Fruit fly (Drosophila melanogaster) whole organism, adult: ENCODE measurements around the gene P5CDh2.

Source experiments
- CG11617 ChIP-seq: fragments of 200-800 bp; sonication (Bioruptor generic); optimal IDR thresholded peaks from 2 replicates; lab custom pipeline; 2017; ENCODE audit warnings: mild to moderate bottlenecking, missing biosample characterization, missing genetic modification reagents, missing genetic modification characterization
- CG5204 ChIP-seq: fragments of 200-800 bp; sonication (Bioruptor generic); optimal IDR thresholded peaks from 2 replicates; lab custom pipeline; 2016; ENCODE audit warnings: missing biosample characterization, missing genetic modification characterization
- CG7045 ChIP-seq: fragments of 200-800 bp; sonication (Bioruptor generic); optimal IDR thresholded peaks from 2 replicates; lab custom pipeline; 2017; ENCODE audit warnings: missing biosample characterization, mild to moderate bottlenecking, missing genetic modification characterization
- Clk ChIP-seq: fragments of 200-800 bp; sonication (Bioruptor generic); optimal IDR thresholded peaks from 2 replicates; lab custom pipeline; 2017; ENCODE audit warnings: missing biosample characterization, missing genetic modification characterization
- Hr96 ChIP-seq: fragments of 200-800 bp; sonication (Bioruptor generic); optimal IDR thresholded peaks from 2 replicates; lab custom pipeline; 2016; ENCODE audit warnings: missing biosample characterization, missing genetic modification characterization
- bab1 ChIP-seq: fragments of 200-800 bp; sonication (Bioruptor generic); optimal IDR thresholded peaks from 3 replicates; lab custom pipeline; 2019; ENCODE audit warnings: missing biosample characterization, mild to moderate bottlenecking, missing genetic modification characterization, moderate library complexity
- cic ChIP-seq: fragments of 200-800 bp; sonication (Bioruptor generic); optimal IDR thresholded peaks from 2 replicates; lab custom pipeline; 2017; ENCODE audit warnings: missing biosample characterization, mild to moderate bottlenecking, missing genetic modification characterization, moderate library complexity
- cnc ChIP-seq, 2 experiments: fragments of >200 bp; optimal IDR thresholded peaks; 2 replicates each; lab custom pipeline; 2017
- tj ChIP-seq: fragments of 200-800 bp; sonication (Bioruptor generic); optimal IDR thresholded peaks from 3 replicates; lab custom pipeline; 2017; ENCODE audit warnings: missing biosample characterization, mild to moderate bottlenecking, missing genetic modification characterization, moderate library complexity
- toe ChIP-seq: fragments of 200-800 bp; sonication (Bioruptor generic); optimal IDR thresholded peaks from 2 replicates; lab custom pipeline; 2016; ENCODE audit warnings: missing biosample characterization, missing genetic modification characterization

dm6 chr3R:21922674-21923323 is 45.1 kb downstream of the P5CDh2 start:
- TF ChIP-seq Hr96 (GFP tag; lab: Kevin White, UChicago) (no peak), bab1 (GFP tag; lab: Kevin White, UChicago) (no peak), Clk (GFP tag; lab: Kevin White, UChicago) (no peak), cnc (optimal IDR thresholded peaks at IDR 0.05; lab: Kevin White, UChicago) (no peak), toe (GFP tag; lab: Kevin White, UChicago) (no peak), CG5204 (GFP tag; lab: Kevin White, UChicago) (no peak), cic (GFP tag; lab: Kevin White, UChicago) (no peak), CG11617 (GFP tag; lab: Kevin White, UChicago) (no peak), CG7045 (GFP tag; lab: Kevin White, UChicago) (no peak), tj (GFP tag; lab: Kevin White, UChicago) (no peak)
